Fruit fly (Drosophila melanogaster) whole organism, embryonic: ENCODE data around the gene Pcd.
A peak's percentile ranks its signal among the peaks of the same experiment; 100 is the strongest.

ENCODE experiments used
- ATbp ChIP-seq: fragments of 200-800 bp; sonication (Bioruptor generic); optimal IDR thresholded peaks from 2 replicates; lab custom pipeline; 2017; ENCODE audit warnings: missing biosample characterization, mild to moderate bottlenecking, missing genetic modification characterization, missing genetic modification reagents
- Abd-B ChIP-seq: fragments of 200-800 bp; sonication (Bioruptor generic); optimal IDR thresholded peaks from 2 replicates; lab custom pipeline; 2018; ENCODE audit warnings: missing biosample characterization, mild to moderate bottlenecking, missing genetic modification characterization, moderate library complexity
- Antp ChIP-seq: fragments of 200-800 bp; sonication (Bioruptor generic); optimal IDR thresholded peaks from 3 replicates; lab custom pipeline; 2016; ENCODE audit warnings: missing biosample characterization, missing genetic modification characterization
- CG10267 ChIP-seq: fragments of 200-800 bp; sonication (Bioruptor generic); optimal IDR thresholded peaks from 2 replicates; lab custom pipeline; 2018; ENCODE audit warnings: missing biosample characterization, mild to moderate bottlenecking, missing genetic modification characterization, moderate library complexity
- CG10366 ChIP-seq: fragments of 200-800 bp; sonication (Bioruptor generic); IDR thresholded peaks from 2 replicates; pipeline ENCODE4 v1.3.6; 2022; ENCODE audit warnings: missing biosample characterization, missing genetic modification characterization
- CG11247 ChIP-seq: fragments of 200-800 bp; sonication (Bioruptor generic); IDR thresholded peaks from 2 replicates; pipeline ENCODE4 v1.3.6; 2022; ENCODE audit warnings: missing biosample characterization, missing genetic modification characterization
- CG11456 ChIP-seq: fragments of 200-800 bp; sonication (Bioruptor generic); IDR thresholded peaks from 3 replicates; pipeline ENCODE4 v1.3.6; 2022; ENCODE audit warnings: missing biosample characterization, missing genetic modification characterization
- CG11504 ChIP-seq: fragments of 200-800 bp; sonication (Bioruptor generic); optimal IDR thresholded peaks from 3 replicates; lab custom pipeline; 2019; ENCODE audit warnings: missing biosample characterization, mild to moderate bottlenecking, missing genetic modification characterization, moderate library complexity
- CG11696 ChIP-seq: fragments of 200-800 bp; sonication (Bioruptor generic); IDR thresholded peaks from 2 replicates; pipeline ENCODE4 v1.3.6; 2022; ENCODE audit warnings: missing biosample characterization, missing genetic modification characterization
- CG12155 ChIP-seq: fragments of 200-800 bp; sonication (Bioruptor generic); optimal IDR thresholded peaks from 3 replicates; lab custom pipeline; 2016; ENCODE audit warnings: missing biosample characterization, missing genetic modification characterization
- CG13624 ChIP-seq: fragments of 200-800 bp; sonication (Bioruptor generic); optimal IDR thresholded peaks from 2 replicates; lab custom pipeline; 2016; ENCODE audit warnings: missing biosample characterization, missing genetic modification characterization
- CG17186 ChIP-seq: fragments of 200-800 bp; sonication (Bioruptor generic); optimal IDR thresholded peaks from 3 replicates; lab custom pipeline; 2017; ENCODE audit warnings: missing biosample characterization, missing genetic modification reagents, missing genetic modification characterization
- CG1792 ChIP-seq: fragments of 200-800 bp; sonication (Bioruptor generic); optimal IDR thresholded peaks from 2 replicates; lab custom pipeline; 2016; ENCODE audit warnings: missing biosample characterization, missing genetic modification characterization
- CG18599 ChIP-seq: fragments of 200-800 bp; sonication (Bioruptor generic); optimal IDR thresholded peaks from 3 replicates; lab custom pipeline; 2017; ENCODE audit warnings: missing biosample characterization, missing genetic modification characterization, mild to moderate bottlenecking, moderate library complexity, missing genetic modification reagents
- CG30020 ChIP-seq: fragments of 200-800 bp; optimal IDR thresholded peaks from 2 replicates; lab custom pipeline; 2019; ENCODE audit warnings: missing biosample characterization, mild to moderate bottlenecking, missing genetic modification characterization, moderate library complexity
- CG32532 ChIP-seq: fragments of 200-800 bp; sonication (Bioruptor generic); IDR thresholded peaks from 2 replicates; pipeline ENCODE4 v1.3.6; 2022; ENCODE audit warnings: missing biosample characterization, missing genetic modification characterization
- CG33213 ChIP-seq: fragments of 200-800 bp; sonication (Bioruptor generic); optimal IDR thresholded peaks from 3 replicates; lab custom pipeline; 2016; ENCODE audit warnings: missing biosample characterization, missing genetic modification characterization
- CG4404 ChIP-seq: fragments of 200-800 bp; sonication (Bioruptor generic); IDR thresholded peaks from 2 replicates; pipeline ENCODE4 v1.3.6; 2022; ENCODE audit warnings: missing biosample characterization, missing genetic modification characterization
- CG4730 ChIP-seq: fragments of 200-800 bp; sonication (Bioruptor generic); IDR thresholded peaks from 2 replicates; pipeline ENCODE4 v1.3.6; 2022; ENCODE audit warnings: missing biosample characterization, missing genetic modification characterization
- CG6175 ChIP-seq: fragments of 200-800 bp; sonication (Bioruptor generic); IDR thresholded peaks from 3 replicates; pipeline ENCODE4 v1.3.6; 2022; ENCODE audit warnings: missing biosample characterization, missing genetic modification characterization
- CG9727 ChIP-seq: fragments of 200-800 bp; sonication (Bioruptor generic); optimal IDR thresholded peaks from 3 replicates; lab custom pipeline; 2017; ENCODE audit warnings: missing biosample characterization, mild to moderate bottlenecking, missing genetic modification characterization
- CG9876 ChIP-seq: fragments of 200-800 bp; sonication (Bioruptor generic); optimal IDR thresholded peaks from 2 replicates; lab custom pipeline; 2016; ENCODE audit warnings: missing biosample characterization, missing genetic modification characterization
- CG9932 ChIP-seq: fragments of 200-800 bp; sonication (Bioruptor generic); IDR thresholded peaks from 2 replicates; pipeline ENCODE4 v1.3.6; 2022; ENCODE audit warnings: missing biosample characterization, missing genetic modification characterization
- Deaf1 ChIP-seq: fragments of 200-800 bp; optimal IDR thresholded peaks from 3 replicates; lab custom pipeline; 2019; ENCODE audit warnings: missing biosample characterization, mild to moderate bottlenecking, missing genetic modification characterization, moderate library complexity
- Dp ChIP-seq: fragments of 200-800 bp; sonication (Bioruptor generic); optimal IDR thresholded peaks from 2 replicates; lab custom pipeline; 2018; ENCODE audit warnings: missing biosample characterization, mild to moderate bottlenecking, missing genetic modification characterization, moderate library complexity
- Eip74EF ChIP-seq, 2 experiments: fragments of 200-800 bp in 1 of 2; fragments of >200 bp in 1 of 2; sonication (Bioruptor generic) in 1 of 2; optimal IDR thresholded peaks; 2 replicates each; lab custom pipeline; 2017 to 2019; ENCODE audit warnings: missing biosample characterization in 2 of 2, missing genetic modification characterization in 2 of 2, mild to moderate bottlenecking in 1 of 2, moderate library complexity in 1 of 2
- Fer1 ChIP-seq: fragments of 200-800 bp; sonication (Bioruptor generic); optimal IDR thresholded peaks from 2 replicates; lab custom pipeline; 2017; ENCODE audit warnings: missing biosample characterization, mild to moderate bottlenecking, missing genetic modification characterization
- Fer3 ChIP-seq: fragments of 200-800 bp; sonication (Bioruptor generic); optimal IDR thresholded peaks from 2 replicates; lab custom pipeline; 2018; ENCODE audit warnings: missing biosample characterization, mild to moderate bottlenecking, missing genetic modification characterization, moderate library complexity
- H2.0 ChIP-seq: fragments of 200-800 bp; sonication (Bioruptor generic); IDR thresholded peaks from 2 replicates; pipeline ENCODE4 v1.3.6; 2022; ENCODE audit warnings: missing biosample characterization, missing genetic modification characterization
- HHEX ChIP-seq: fragments of 200-800 bp; sonication (Bioruptor generic); optimal IDR thresholded peaks from 3 replicates; lab custom pipeline; 2017; ENCODE audit warnings: missing biosample characterization, mild to moderate bottlenecking, missing genetic modification characterization, missing genetic modification reagents
- HLH4C ChIP-seq: fragments of 200-800 bp; sonication (Bioruptor generic); IDR thresholded peaks from 3 replicates; pipeline ENCODE4 v1.3.6; 2022; ENCODE audit warnings: missing biosample characterization, missing genetic modification characterization; ENCODE audit not compliant: partially characterized antibody
- HmgD ChIP-seq: fragments of 200-800 bp; sonication (Bioruptor generic); optimal IDR thresholded peaks from 3 replicates; lab custom pipeline; 2016; ENCODE audit warnings: missing biosample characterization, missing genetic modification characterization
- Hr39 ChIP-seq: fragments of >200 bp; optimal IDR thresholded peaks from 2 replicates; lab custom pipeline; 2017
- Mad ChIP-seq: fragments of 200-800 bp; sonication (Bioruptor generic); optimal IDR thresholded peaks from 2 replicates; lab custom pipeline; 2016; ENCODE audit warnings: missing biosample characterization, missing genetic modification characterization
- Med ChIP-seq: fragments of 200-800 bp; sonication (Bioruptor generic); peaks from one replicate; lab custom pipeline; 2016; ENCODE audit warnings: missing biosample characterization, missing genetic modification characterization, mild to moderate bottlenecking, inconsistent platforms, moderate library complexity
- PHDP ChIP-seq: fragments of 200-800 bp; sonication (Bioruptor generic); optimal IDR thresholded peaks from 3 replicates; lab custom pipeline; 2018; ENCODE audit warnings: missing biosample characterization, mild to moderate bottlenecking, missing genetic modification characterization, moderate library complexity
- ap ChIP-seq: fragments of 200-800 bp; sonication (Bioruptor generic); IDR thresholded peaks from 2 replicates; pipeline ENCODE4 v1.3.6; 2022; ENCODE audit warnings: missing biosample characterization, missing genetic modification characterization
- bcd ChIP-seq: fragments of 200-800 bp; sonication (Bioruptor generic); optimal IDR thresholded peaks from 2 replicates; lab custom pipeline; 2017; ENCODE audit warnings: missing biosample characterization, mild to moderate bottlenecking, missing genetic modification characterization
- cad ChIP-seq: fragments of >200 bp; optimal IDR thresholded peaks from 2 replicates; lab custom pipeline; 2017; ENCODE audit warnings: missing biosample characterization, missing genetic modification characterization
- crol ChIP-seq: fragments of 200-800 bp; sonication (Bioruptor generic); IDR thresholded peaks from 2 replicates; pipeline ENCODE4 v1.3.6; 2022; ENCODE audit warnings: missing biosample characterization, missing genetic modification characterization
- fd102C ChIP-seq: fragments of 200-800 bp; sonication (Bioruptor generic); optimal IDR thresholded peaks from 2 replicates; lab custom pipeline; 2018; ENCODE audit warnings: missing biosample characterization, mild to moderate bottlenecking, missing genetic modification characterization, moderate library complexity
- insv ChIP-seq, 2 experiments: fragments of 200-800 bp; sonication (Bioruptor generic); optimal IDR thresholded peaks; 3 replicates each; lab custom pipeline; 2016 to 2018; ENCODE audit warnings: missing biosample characterization in 2 of 2, missing genetic modification characterization in 2 of 2
- jing ChIP-seq: fragments of 200-800 bp; sonication (Bioruptor generic); optimal IDR thresholded peaks from 2 replicates; lab custom pipeline; 2018; ENCODE audit warnings: missing biosample characterization, mild to moderate bottlenecking, missing genetic modification characterization
- pan ChIP-seq, 4 experiments: fragments of >200 bp in 3 of 4; fragments of 200-800 bp in 1 of 4; sonication (Bioruptor generic) in 1 of 4; optimal IDR thresholded peaks in 3 of 4; IDR thresholded peaks in 1 of 4; 2 replicates each; pipeline versions ENCODE4 v1.3.6 to Lab custom; 2017 to 2022; ENCODE audit warnings: missing biosample characterization in 2 of 4, missing genetic modification characterization in 2 of 4, mixed read lengths in 1 of 4
- rib ChIP-seq: fragments of 200-800 bp; sonication (Bioruptor generic); IDR thresholded peaks from 2 replicates; pipeline ENCODE4 v1.3.6; 2022; ENCODE audit warnings: missing biosample characterization, missing genetic modification characterization
- sens ChIP-seq: fragments of 200-800 bp; sonication (Bioruptor generic); peaks from one replicate; lab custom pipeline; 2016; ENCODE audit warnings: missing biosample characterization, missing genetic modification characterization
- sob ChIP-seq: fragments of 200-800 bp; sonication (Bioruptor generic); IDR thresholded peaks from 2 replicates; pipeline ENCODE4 v1.3.6; 2022; ENCODE audit warnings: missing biosample characterization, missing genetic modification characterization
- stc ChIP-seq: fragments of 200-800 bp; sonication (Bioruptor generic); IDR thresholded peaks from 2 replicates; pipeline ENCODE4 v1.3.6; 2022; ENCODE audit warnings: missing biosample characterization, missing genetic modification characterization
- tin ChIP-seq: fragments of 200-800 bp; sonication (Bioruptor generic); optimal IDR thresholded peaks from 3 replicates; lab custom pipeline; 2016; ENCODE audit warnings: missing biosample characterization, missing genetic modification characterization
- ttk ChIP-seq: fragments of 200-800 bp; sonication (Bioruptor generic); IDR thresholded peaks from 2 replicates; pipeline ENCODE4 v2.1.2; 2022; ENCODE audit warnings: missing biosample characterization, missing genetic modification characterization
- unpg ChIP-seq: fragments of 200-800 bp; sonication (Bioruptor generic); optimal IDR thresholded peaks from 3 replicates; lab custom pipeline; 2018; ENCODE audit warnings: missing biosample characterization, mild to moderate bottlenecking, missing genetic modification characterization, moderate library complexity
- wdn ChIP-seq: fragments of 200-800 bp; sonication (Bioruptor generic); IDR thresholded peaks from 2 replicates; pipeline ENCODE4 v1.3.6; 2022; ENCODE audit warnings: missing biosample characterization, missing genetic modification characterization

Pcd gene

DNA sequence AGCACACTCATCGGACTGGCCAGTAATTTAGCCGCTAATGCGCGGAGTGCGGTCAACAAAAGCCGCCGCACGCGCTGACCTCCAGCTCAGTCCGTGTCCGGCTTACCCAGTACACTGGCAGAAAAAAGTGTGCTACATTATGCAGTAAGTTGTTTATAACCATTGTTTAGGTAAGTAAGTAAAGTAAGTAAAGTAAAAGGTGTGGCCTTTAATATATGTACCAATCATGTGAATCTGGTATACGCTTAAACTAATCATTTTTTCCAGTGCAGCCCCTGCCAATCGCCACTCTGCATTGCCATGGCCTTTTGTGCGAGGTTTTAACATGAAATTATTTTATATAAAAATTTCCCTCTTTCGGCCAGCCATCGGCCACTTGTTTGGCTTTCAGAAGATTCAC lies 11.5 kb upstream of the Pcd start (continued):
- TF ChIP-seq bcd (GFP tag; lab: Kevin White, UChicago) (no peak), Hr39 (no peak), CG9727 (peak; percentile 5), Fer1 (GFP tag; lab: Kevin White, UChicago) (no peak), HLH4C (no peak), CG11504 (tag; lab: Kevin White, UChicago) (peak; percentile 32), CG17186 (no peak), pan (optimal IDR thresholded peaks at IDR 0.05; lab: Kevin White, UChicago) (no peak), pan (GFP tag; optimal IDR thresholded peaks at IDR 0.05 in 1 of 2, IDR thresholded peaks at IDR 0.05 in 1 of 2) (no peak), wdn (GFP tag; lab: Robert Waterston, UW) (no peak), CG4404 (GFP tag; lab: Robert Waterston, UW) (no peak), CG13624 (no peak), CG10267 (tag; lab: Kevin White, UChicago) (no peak), ttk (GFP tag; lab: Robert Waterston, UW) (peak; percentile 41; the same call in 1 of the 2 replicates), Med (peak; percentile 53), sob (no peak), PHDP (tag; lab: Kevin White, UChicago) (no peak), fd102C (GFP tag; lab: Kevin White, UChicago) (no peak), H2.0 (GFP tag; lab: Robert Waterston, UW) (0 out of 2 replicates have a peak, but pooled peaks have one; percentile 13), CG18599 (GFP tag; lab: Kevin White, UChicago) (no peak), Fer3 (no peak), Abd-B (peak; percentile 14), CG11696 (no peak), CG9932 (GFP tag; lab: Robert Waterston, UW) (no peak), CG33213 (GFP tag; lab: Kevin White, UChicago) (no peak), ap (GFP tag; lab: Robert Waterston, UW) (no peak), Antp (GFP tag; lab: Kevin White, UChicago) (no peak), ATbp (GFP tag; lab: Kevin White, UChicago) (no peak), jing (GFP tag; lab: Kevin White, UChicago) (no peak), Mad (no peak), tin (GFP tag; lab: Kevin White, UChicago) (no peak), HmgD (no peak), Deaf1 (tag; lab: Kevin White, UChicago) (no peak), CG30020 (tag; lab: Kevin White, UChicago) (no peak), Eip74EF (GFP tag; optimal IDR thresholded peaks at IDR 0.05; lab: Kevin White, UChicago) (no peak), sens (GFP tag; lab: Kevin White, UChicago) (peak; percentile 81), HHEX (GFP tag; lab: Kevin White, UChicago) (no peak), CG11247 (GFP tag; lab: Robert Waterston, UW) (no peak), CG6175 (GFP tag; lab: Robert Waterston, UW) (no peak), crol (GFP tag; lab: Robert Waterston, UW) (no peak), cad (GFP tag; lab: Kevin White, UChicago) (no peak), rib (GFP tag; lab: Robert Waterston, UW) (no peak), CG4730 (GFP tag; lab: Robert Waterston, UW) (no peak), CG32532 (no peak), Dp (GFP tag; lab: Kevin White, UChicago) (no peak), CG10366 (GFP tag; lab: Robert Waterston, UW) (no peak), insv (GFP tag; optimal IDR thresholded peaks at IDR 0.05; lab: Kevin White, UChicago) (no peak), CG9876 (GFP tag; lab: Kevin White, UChicago) (no peak), CG11456 (GFP tag; lab: Robert Waterston, UW) (no peak), CG12155 (GFP tag; lab: Kevin White, UChicago) (no peak), stc (GFP tag; lab: Robert Waterston, UW) (no peak), unpg (GFP tag; lab: Kevin White, UChicago) (no peak), CG1792 (GFP tag; lab: Kevin White, UChicago) (no peak)
